Fruit fly (Drosophila melanogaster) whole organism, prepupa: Measurements from ENCODE around the gene CheB38b.

Source experiments
- CG11294 ChIP-seq: fragments of 200-800 bp; sonication (Bioruptor generic); IDR thresholded peaks from 2 replicates; pipeline ENCODE4 v1.3.6; 2022; ENCODE audit warnings: missing biosample characterization, missing genetic modification characterization
- vri ChIP-seq: fragments of 200-800 bp; sonication (Bioruptor generic); optimal IDR thresholded peaks from 3 replicates; lab custom pipeline; 2016; ENCODE audit warnings: missing biosample characterization, mild to moderate bottlenecking, missing genetic modification characterization

DNA sequence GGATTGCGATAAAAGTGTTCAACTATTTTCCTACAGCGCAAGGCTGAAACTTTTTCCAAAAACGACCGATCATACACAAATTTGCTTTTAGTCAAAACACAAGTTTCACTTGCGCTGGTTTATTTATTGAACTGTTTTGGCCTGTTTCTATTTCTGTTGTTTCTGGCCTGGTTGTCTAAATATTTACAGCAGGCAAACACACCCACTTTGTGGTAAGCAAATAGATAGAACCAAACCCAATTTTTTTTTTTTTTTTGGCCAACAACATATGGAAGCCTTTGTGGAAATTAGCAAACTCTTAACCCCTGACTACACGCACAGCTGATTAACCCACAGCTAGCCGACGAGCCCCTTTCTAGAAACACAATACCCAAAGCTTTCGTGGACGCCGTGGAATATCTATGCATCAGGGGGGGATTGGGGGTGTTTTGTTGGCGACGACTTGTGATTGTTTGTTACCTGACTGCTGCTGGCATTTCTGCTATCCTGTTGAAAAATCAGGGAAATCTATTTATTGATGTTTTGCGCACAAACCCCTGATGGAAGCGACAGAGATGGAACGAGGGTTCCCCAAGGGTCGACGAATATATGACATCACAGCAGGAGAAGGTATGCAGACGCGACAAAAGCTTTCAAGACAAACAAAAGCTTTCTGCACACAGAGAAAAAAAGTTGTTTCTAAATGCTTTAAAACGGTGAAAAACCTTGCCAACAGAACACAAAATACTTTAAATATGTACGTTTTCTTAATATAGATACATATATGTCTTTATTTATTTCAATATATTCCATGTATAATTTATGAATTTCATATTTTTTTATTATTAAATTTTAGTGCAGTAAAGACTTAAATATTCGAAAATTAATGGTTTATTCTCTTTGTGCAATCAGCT lies 9.2 kb downstream of the CheB38b start:
- TF ChIP-seq CG11294 (no peak), vri (GFP tag; lab: Kevin White, UChicago) (peak; percentile 30)
